Fruit fly (Drosophila melanogaster) Kc167 (cell line): ENCODE measurements around the gene NP15.6.

ENCODE experiments used
- Sin3A ChIP-seq: fragments of >200 bp; optimal IDR thresholded peaks from 2 replicates; lab custom pipeline; 2018; ENCODE audit warnings: missing external identifiers
- h ChIP-seq: fragments of >200 bp; optimal IDR thresholded peaks from 3 replicates; lab custom pipeline; 2018; ENCODE audit warnings: missing external identifiers
- insv ChIP-seq: fragments of >200 bp; optimal IDR thresholded peaks from 3 replicates; lab custom pipeline; 2018; ENCODE audit warnings: missing external identifiers

DNA sequence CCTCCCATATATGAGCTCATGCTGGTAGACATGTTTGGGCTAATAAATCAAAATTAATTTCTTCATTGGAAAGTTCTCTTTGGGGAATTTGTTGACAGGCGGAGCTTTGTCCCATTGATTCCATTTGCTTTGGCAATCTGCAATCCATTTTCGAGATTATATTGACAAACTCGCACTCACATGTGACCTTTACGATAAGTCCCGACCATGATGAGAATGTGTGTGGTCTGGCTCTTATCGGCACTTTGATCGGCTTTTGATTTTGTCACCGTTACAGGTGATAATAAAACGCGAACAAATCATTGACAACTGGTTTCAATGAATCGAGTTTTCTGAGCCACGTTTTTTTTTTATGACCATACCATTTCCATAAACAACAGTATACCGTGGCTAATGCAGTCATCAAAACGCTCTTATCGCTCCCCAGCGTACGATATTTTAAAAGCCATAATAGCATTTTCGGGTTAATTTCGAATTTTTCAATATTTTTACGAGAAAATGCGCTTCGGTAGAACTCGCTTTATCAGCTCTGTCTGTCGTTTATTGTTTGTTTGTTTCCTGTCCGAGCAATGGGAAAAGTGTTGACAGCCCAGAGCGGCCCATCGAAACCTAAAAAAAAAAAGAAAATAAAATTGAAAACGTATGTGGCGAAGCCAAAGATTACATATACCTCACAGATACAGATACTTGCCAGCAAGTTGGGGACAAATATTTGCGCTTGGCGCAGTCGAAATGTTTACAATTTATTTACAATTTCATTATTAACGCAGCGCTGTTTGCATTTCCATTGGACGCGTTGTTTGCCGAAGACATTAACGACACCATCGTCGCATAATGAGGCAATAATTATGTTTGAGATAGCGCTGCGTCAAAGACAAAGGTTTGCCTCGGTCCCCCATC lies 29.5 kb upstream of the NP15.6 start:
- TF ChIP-seq insv (lab: Kevin White, UChicago) (no peak), Sin3A (lab: Kevin White, UChicago) (no peak), h (no peak)
